Fruit fly (Drosophila melanogaster): ENCODE data around the gene Peritrophin-15a.

- TF ChIP-seq CG6854 (GFP tag; optimal IDR thresholded peaks at IDR 0.05) (no peak), CG15336 (GFP tag; IDR thresholded peaks at IDR 0.05) (no peak), CG3919 (GFP tag; optimal IDR thresholded peaks at IDR 0.05) (no peak), Eip93F (GFP tag; optimal IDR thresholded peaks at IDR 0.05) (no peak), Gug (GFP tag; IDR thresholded peaks at IDR 0.05) (no peak), CG9139 (GFP tag; optimal IDR thresholded peaks at IDR 0.05) (no peak)
Measured at dm6 chr2L:8424090-8424470, 28.2 kb upstream of the Peritrophin-15a start.

Data from whole organism, prepupa.